Fruit fly (Drosophila melanogaster) whole organism, embryonic: ENCODE results near the gene CG31265.

Experiments
- BtbVII ChIP-seq: fragments of 200-800 bp; sonication (Bioruptor generic); optimal IDR thresholded peaks from 3 replicates; lab custom pipeline; 2017; ENCODE audit warnings: missing biosample characterization, mild to moderate bottlenecking, missing genetic modification characterization
- CG10321 ChIP-seq: fragments of 200-800 bp; sonication (Bioruptor generic); IDR thresholded peaks from 2 replicates; pipeline ENCODE4 v1.3.6; 2022; ENCODE audit warnings: missing biosample characterization, missing genetic modification characterization
- CG11085 ChIP-seq: fragments of 200-800 bp; sonication (Bioruptor generic); IDR thresholded peaks from 2 replicates; pipeline ENCODE4 v1.3.6; 2022; ENCODE audit warnings: missing biosample characterization, missing genetic modification characterization
- CG11504 ChIP-seq: fragments of 200-800 bp; sonication (Bioruptor generic); optimal IDR thresholded peaks from 3 replicates; lab custom pipeline; 2019; ENCODE audit warnings: missing biosample characterization, mild to moderate bottlenecking, missing genetic modification characterization, moderate library complexity
- CG11695 ChIP-seq: fragments of 200-800 bp; sonication (Bioruptor generic); IDR thresholded peaks from 3 replicates; pipeline ENCODE4 v1.3.6; 2022; ENCODE audit warnings: missing biosample characterization, missing genetic modification characterization
- CG12236 ChIP-seq: fragments of 200-800 bp; sonication (Bioruptor generic); optimal IDR thresholded peaks from 2 replicates; lab custom pipeline; 2016; ENCODE audit warnings: missing biosample characterization, missing genetic modification characterization
- CG13296 ChIP-seq: fragments of 200-800 bp; sonication (Bioruptor generic); optimal IDR thresholded peaks from 3 replicates; lab custom pipeline; 2018; ENCODE audit warnings: missing biosample characterization, mild to moderate bottlenecking, missing genetic modification characterization
- CG14050 ChIP-seq: fragments of 200-800 bp; sonication (Bioruptor generic); IDR thresholded peaks from 3 replicates; pipeline ENCODE4 v1.3.6; 2022; ENCODE audit warnings: missing biosample characterization, missing genetic modification characterization
- CG17328 ChIP-seq: fragments of 200-800 bp; sonication (Bioruptor generic); IDR thresholded peaks from 2 replicates; pipeline ENCODE4 v1.3.6; 2022; ENCODE audit warnings: missing biosample characterization, missing genetic modification characterization
- CG17568 ChIP-seq: fragments of 200-800 bp; sonication (Bioruptor generic); optimal IDR thresholded peaks from 2 replicates; lab custom pipeline; 2018; ENCODE audit warnings: missing biosample characterization, mild to moderate bottlenecking, missing genetic modification characterization, moderate library complexity
- CG18619 ChIP-seq: fragments of 200-800 bp; sonication (Bioruptor generic); optimal IDR thresholded peaks from 3 replicates; lab custom pipeline; 2017; ENCODE audit warnings: missing biosample characterization, mild to moderate bottlenecking, missing genetic modification characterization
- CG3407 ChIP-seq: fragments of 200-800 bp; sonication (Bioruptor generic); optimal IDR thresholded peaks from 2 replicates; lab custom pipeline; 2018; ENCODE audit warnings: missing biosample characterization, mild to moderate bottlenecking, missing genetic modification characterization
- CG3838 ChIP-seq: fragments of 200-800 bp; sonication (Bioruptor generic); optimal IDR thresholded peaks from 3 replicates; lab custom pipeline; 2016; ENCODE audit warnings: missing biosample characterization, missing genetic modification characterization
- CG43689 ChIP-seq: fragments of 200-800 bp; sonication (Bioruptor generic); IDR thresholded peaks from 2 replicates; pipeline ENCODE4 v1.3.6; 2022; ENCODE audit warnings: missing biosample characterization, missing genetic modification characterization
- CG6765 ChIP-seq: fragments of 200-800 bp; sonication (Bioruptor generic); optimal IDR thresholded peaks from 3 replicates; lab custom pipeline; 2017; ENCODE audit warnings: missing biosample characterization, mild to moderate bottlenecking, missing genetic modification characterization
- CG6813 ChIP-seq: fragments of 200-800 bp; sonication (Bioruptor generic); optimal IDR thresholded peaks from 2 replicates; lab custom pipeline; 2017; ENCODE audit warnings: missing biosample characterization, missing genetic modification characterization, mild to moderate bottlenecking, moderate library complexity, missing genetic modification reagents
- CG7786 ChIP-seq: fragments of 200-800 bp; sonication (Bioruptor generic); optimal IDR thresholded peaks from 2 replicates; lab custom pipeline; 2016; ENCODE audit warnings: missing biosample characterization, missing genetic modification characterization
- CG7963 ChIP-seq: fragments of 200-800 bp; sonication (Bioruptor generic); IDR thresholded peaks from 3 replicates; pipeline ENCODE4 v1.3.6; 2022; ENCODE audit warnings: missing biosample characterization, missing genetic modification characterization; ENCODE audit not compliant: partially characterized antibody
- CG9727 ChIP-seq: fragments of 200-800 bp; sonication (Bioruptor generic); optimal IDR thresholded peaks from 3 replicates; lab custom pipeline; 2017; ENCODE audit warnings: missing biosample characterization, mild to moderate bottlenecking, missing genetic modification characterization
- Dip2 ChIP-seq: fragments of 200-800 bp; sonication (Bioruptor generic); IDR thresholded peaks from 2 replicates; pipeline ENCODE4 v1.3.6; 2022; ENCODE audit warnings: missing biosample characterization, missing genetic modification characterization
- Dref ChIP-seq: fragments of 200-800 bp; sonication (Bioruptor generic); IDR thresholded peaks from 2 replicates; pipeline ENCODE4 v1.3.6; 2022; ENCODE audit warnings: missing biosample characterization, missing genetic modification characterization
- ERR ChIP-seq: fragments of 200-800 bp; sonication (Bioruptor generic); optimal IDR thresholded peaks from 2 replicates; lab custom pipeline; 2016; ENCODE audit warnings: missing biosample characterization, missing genetic modification characterization
- GATAe ChIP-seq: fragments of 200-800 bp; sonication (Bioruptor generic); conservative IDR thresholded peaks from 2 replicates; pipeline ENCODE4 v1.3.6; 2022; ENCODE audit warnings: missing biosample characterization, missing genetic modification characterization
- HmgD ChIP-seq: fragments of 200-800 bp; sonication (Bioruptor generic); optimal IDR thresholded peaks from 3 replicates; lab custom pipeline; 2016; ENCODE audit warnings: missing biosample characterization, missing genetic modification characterization
- NFAT ChIP-seq: fragments of 200-800 bp; sonication (Bioruptor generic); IDR thresholded peaks from 2 replicates; pipeline ENCODE4 v1.3.6; 2022; ENCODE audit warnings: missing biosample characterization, missing genetic modification characterization
- Ptx1 ChIP-seq: fragments of 200-800 bp; sonication (Bioruptor generic); IDR thresholded peaks from 2 replicates; pipeline ENCODE4 v1.3.6; 2022; ENCODE audit warnings: missing biosample characterization, missing genetic modification characterization
- Spps ChIP-seq: fragments of 200-800 bp; sonication (Bioruptor generic); optimal IDR thresholded peaks from 2 replicates; lab custom pipeline; 2018; ENCODE audit warnings: missing biosample characterization, mild to moderate bottlenecking, missing genetic modification characterization
- ap ChIP-seq: fragments of 200-800 bp; sonication (Bioruptor generic); IDR thresholded peaks from 2 replicates; pipeline ENCODE4 v1.3.6; 2022; ENCODE audit warnings: missing biosample characterization, missing genetic modification characterization
- ash1 ChIP-seq: fragments of 200-800 bp; sonication (Bioruptor generic); optimal IDR thresholded peaks from 2 replicates; lab custom pipeline; 2018; ENCODE audit warnings: missing biosample characterization, mild to moderate bottlenecking, missing genetic modification characterization
- bbx ChIP-seq: fragments of 200-800 bp; sonication (Bioruptor generic); IDR thresholded peaks from 2 replicates; pipeline ENCODE4 v1.3.6; 2022; ENCODE audit warnings: missing biosample characterization, missing genetic modification characterization; ENCODE audit not compliant: partially characterized antibody
- bcd ChIP-seq: fragments of 200-800 bp; sonication (Bioruptor generic); optimal IDR thresholded peaks from 2 replicates; lab custom pipeline; 2017; ENCODE audit warnings: missing biosample characterization, mild to moderate bottlenecking, missing genetic modification characterization
- br ChIP-seq: fragments of >200 bp; optimal IDR thresholded peaks from 2 replicates; lab custom pipeline; 2017
- btn ChIP-seq: fragments of 200-800 bp; sonication (Bioruptor generic); optimal IDR thresholded peaks from 2 replicates; lab custom pipeline; 2016; ENCODE audit warnings: missing biosample characterization, missing genetic modification characterization
- crp ChIP-seq, 2 experiments: fragments of 200-800 bp; sonication (Bioruptor generic); optimal IDR thresholded peaks; 2 replicates in 1 of 2; 3 replicates in 1 of 2; lab custom pipeline; 2017; ENCODE audit warnings: missing biosample characterization in 2 of 2, missing genetic modification characterization in 2 of 2, mild to moderate bottlenecking in 1 of 2, moderate library complexity in 1 of 2
- dati ChIP-seq: fragments of 200-800 bp; sonication (Bioruptor generic); IDR thresholded peaks from 2 replicates; pipeline ENCODE4 v1.3.6; 2022; ENCODE audit warnings: missing biosample characterization, missing genetic modification characterization
- en ChIP-seq: fragments of 200-800 bp; sonication (Bioruptor generic); optimal IDR thresholded peaks from 2 replicates; lab custom pipeline; 2016; ENCODE audit warnings: missing biosample characterization, missing genetic modification characterization
- gcm ChIP-seq: fragments of 200-800 bp; sonication (Bioruptor generic); optimal IDR thresholded peaks from 2 replicates; lab custom pipeline; 2019; ENCODE audit warnings: missing biosample characterization, mild to moderate bottlenecking, missing genetic modification characterization, moderate library complexity
- gfzf ChIP-seq: fragments of 200-800 bp; sonication (Bioruptor generic); optimal IDR thresholded peaks from 2 replicates; lab custom pipeline; 2016; ENCODE audit warnings: missing biosample characterization, mild to moderate bottlenecking, missing genetic modification characterization, moderate library complexity
- hb ChIP-seq: fragments of 200-800 bp; sonication (Bioruptor generic); IDR thresholded peaks from 3 replicates; pipeline ENCODE4 v1.3.6; 2022; ENCODE audit warnings: missing biosample characterization, missing genetic modification characterization; ENCODE audit not compliant: partially characterized antibody
- ken ChIP-seq: fragments of 200-800 bp; sonication (Bioruptor generic); IDR thresholded peaks from 3 replicates; pipeline ENCODE4 v1.3.6; 2022; ENCODE audit warnings: missing biosample characterization, missing genetic modification characterization
- mam ChIP-seq: fragments of 200-800 bp; sonication (Bioruptor generic); optimal IDR thresholded peaks from 3 replicates; lab custom pipeline; 2016; ENCODE audit warnings: missing biosample characterization, missing genetic modification characterization
- mirr ChIP-seq: fragments of 200-800 bp; sonication (Bioruptor generic); optimal IDR thresholded peaks from 3 replicates; lab custom pipeline; 2018; ENCODE audit warnings: missing biosample characterization, mild to moderate bottlenecking, missing genetic modification characterization
- mld ChIP-seq: fragments of 200-800 bp; sonication (Bioruptor generic); IDR thresholded peaks from 3 replicates; pipeline ENCODE4 v1.3.6; 2022; ENCODE audit warnings: missing biosample characterization, missing genetic modification characterization; ENCODE audit not compliant: partially characterized antibody
- oc ChIP-seq: fragments of 200-800 bp; sonication (Bioruptor generic); optimal IDR thresholded peaks from 2 replicates; lab custom pipeline; 2018; ENCODE audit warnings: missing biosample characterization, mild to moderate bottlenecking, missing genetic modification characterization, moderate library complexity
- pita ChIP-seq: fragments of 200-800 bp; sonication (Bioruptor generic); optimal IDR thresholded peaks from 2 replicates; lab custom pipeline; 2017; ENCODE audit warnings: missing biosample characterization, mild to moderate bottlenecking, missing genetic modification characterization
- psq ChIP-seq: fragments of 200-800 bp; sonication (Bioruptor generic); optimal IDR thresholded peaks from 2 replicates; lab custom pipeline; 2017; ENCODE audit warnings: missing biosample characterization, missing genetic modification characterization
- run ChIP-seq: fragments of 200-800 bp; sonication (Bioruptor generic); optimal IDR thresholded peaks from 3 replicates; lab custom pipeline; 2018; ENCODE audit warnings: missing biosample characterization, mild to moderate bottlenecking, missing genetic modification characterization
- sens ChIP-seq: fragments of 200-800 bp; sonication (Bioruptor generic); peaks from one replicate; lab custom pipeline; 2016; ENCODE audit warnings: missing biosample characterization, missing genetic modification characterization
- so ChIP-seq: fragments of 200-800 bp; sonication (Bioruptor generic); IDR thresholded peaks from 3 replicates; pipeline ENCODE4 v1.3.6; 2022; ENCODE audit warnings: missing biosample characterization, missing genetic modification characterization
- stwl ChIP-seq: fragments of 200-800 bp; sonication (Bioruptor generic); optimal IDR thresholded peaks from 3 replicates; lab custom pipeline; 2018; ENCODE audit warnings: missing biosample characterization, mild to moderate bottlenecking, missing genetic modification characterization, moderate library complexity
- trh ChIP-seq: fragments of 200-800 bp; sonication (Bioruptor generic); optimal IDR thresholded peaks from 2 replicates; lab custom pipeline; 2016; ENCODE audit warnings: missing biosample characterization, missing genetic modification characterization

CG31265 gene

dm6 chr3R:17079859-17080255 lies 48.2 kb upstream of the CG31265 start, which contains the start of the genes Keap1 and kuk (continued):
- TF ChIP-seq ERR (GFP tag; lab: Kevin White, UChicago) (peak; percentile 12), psq (GFP tag; lab: Kevin White, UChicago) (peak; percentile 27), Spps (tag; lab: Kevin White, UChicago) (no peak), sens (GFP tag; lab: Kevin White, UChicago) (peak; percentile 89), so (GFP tag; lab: Robert Waterston, UW) (peak; percentile 44; the same call in 1 of the 3 replicates), ap (GFP tag; lab: Robert Waterston, UW) (peak; percentile 42; the same call in 1 of the 2 replicates), en (no peak), Ptx1 (peak; percentile 61), CG17328 (GFP tag; lab: Robert Waterston, UW) (peak; percentile 38; the same call in 1 of the 2 replicates), CG6813 (GFP tag; lab: Kevin White, UChicago) (no peak), CG18619 (GFP tag; lab: Kevin White, UChicago) (peak; percentile 20), NFAT (GFP tag; lab: Robert Waterston, UW) (peak; percentile 50; the same call in 1 of the 2 replicates), CG6765 (peak; percentile 35), CG43689 (GFP tag; lab: Robert Waterston, UW) (no peak), gcm (GFP tag; lab: Kevin White, UChicago) (no peak), CG12236 (GFP tag; lab: Kevin White, UChicago) (no peak), mld (GFP tag; lab: Robert Waterston, UW) (0 out of 3 replicates have a peak, but pooled peaks have one; percentile 49), hb (peak; percentile 59; the same call in 2 of the 3 replicates), ash1 (GFP tag; lab: Kevin White, UChicago) (no peak), pita (GFP tag; lab: Kevin White, UChicago) (peak; percentile 86), CG7963 (GFP tag; lab: Robert Waterston, UW) (no peak), mirr (GFP tag; lab: Kevin White, UChicago) (no peak), bcd (GFP tag; lab: Kevin White, UChicago) (peak; percentile 60), gfzf (peak; percentile 94), CG11695 (GFP tag; lab: Robert Waterston, UW) (0 out of 3 replicates have a peak, but pooled peaks have one; percentile 14), CG3838 (peak; percentile 67), dati (GFP tag; lab: Robert Waterston, UW) (no peak), CG11504 (peak; percentile 45), br (no peak), mam (peak; percentile 76), HmgD (no peak), trh (GFP tag; lab: Kevin White, UChicago) (peak; percentile 30), Dip2 (no peak), CG13296 (GFP tag; lab: Kevin White, UChicago) (no peak), CG14050 (GFP tag; lab: Robert Waterston, UW) (peak; percentile 25; the same call in 1 of the 3 replicates), crp (GFP tag; optimal IDR thresholded peaks at IDR 0.05; lab: Kevin White, UChicago) (peak; percentile 5 to 81), CG7786 (GFP tag; lab: Kevin White, UChicago) (peak; percentile 51), Dref (GFP tag; lab: Robert Waterston, UW) (peak; percentile 62), run (no peak), btn (no peak), CG17568 (no peak), GATAe (GFP tag; lab: Robert Waterston, UW) (no peak), ken (GFP tag; lab: Robert Waterston, UW) (peak; percentile 80), CG11085 (GFP tag; lab: Robert Waterston, UW) (peak; percentile 53), CG10321 (GFP tag; lab: Robert Waterston, UW) (no peak), BtbVII (GFP tag; lab: Kevin White, UChicago) (peak; percentile 22), CG9727 (peak; percentile 41), stwl (peak; percentile 70), oc (peak; percentile 38), CG3407 (peak; percentile 36), bbx (GFP tag; lab: Robert Waterston, UW) (peak; percentile 77)
